Worm (Caenorhabditis elegans) whole organism, young adult: ENCODE results near the gene tnt-3.

ENCODE experiments used
- B0019.2 ChIP-seq: fragments of 200-800 bp; sonication (Bioruptor generic); conservative IDR thresholded peaks from 2 replicates; pipeline ENCODE4 v1.3.6; 2022; ENCODE audit warnings: missing genetic modification reagents, missing genetic modification characterization, missing compliant biosample characterization
- B0261.1 ChIP-seq: sonication (generic microtip); optimal IDR thresholded peaks from 2 replicates; lab custom pipeline; 2016; ENCODE audit warnings: mild to moderate bottlenecking, missing genetic modification characterization, moderate library complexity, missing compliant biosample characterization
- C17E4.6 ChIP-seq: fragments of 200-800 bp; sonication (Bioruptor generic); IDR thresholded peaks from 2 replicates; pipeline ENCODE4 v1.3.6; 2022; ENCODE audit warnings: missing genetic modification reagents, missing genetic modification characterization, missing compliant biosample characterization
- F37B4.10 ChIP-seq: fragments of 200-800 bp; sonication (Bioruptor generic); IDR thresholded peaks from 2 replicates; pipeline ENCODE4 v1.3.6; 2022; ENCODE audit warnings: missing genetic modification characterization, missing compliant biosample characterization
- F49E8.2 ChIP-seq: sonication (generic microtip); optimal IDR thresholded peaks from 3 replicates; lab custom pipeline; 2017; ENCODE audit warnings: missing genetic modification characterization, mild to moderate bottlenecking, missing compliant biosample characterization, antibody characterized with exemption, moderate library complexity; ENCODE audit not compliant: insufficient read depth
- F52B5.7 ChIP-seq: sonication (generic microtip); optimal IDR thresholded peaks from 2 replicates; lab custom pipeline; 2016; ENCODE audit warnings: mild to moderate bottlenecking, missing genetic modification characterization, missing compliant biosample characterization
- F55B11.4 ChIP-seq: sonication (generic microtip); optimal IDR thresholded peaks from 2 replicates; lab custom pipeline; 2016; ENCODE audit warnings: missing compliant biosample characterization, missing genetic modification characterization, borderline replicate concordance; ENCODE audit not compliant: insufficient read depth
- F57A8.1 ChIP-seq: fragments of 200-800 bp; sonication (Bioruptor generic); optimal IDR thresholded peaks from 2 replicates; lab custom pipeline; 2018; ENCODE audit warnings: mild to moderate bottlenecking, missing genetic modification characterization, moderate library complexity, missing compliant biosample characterization
- K11D2.4 ChIP-seq: fragments of 200-800 bp; sonication (Bioruptor generic); IDR thresholded peaks from 2 replicates; pipeline ENCODE4 v1.3.6; 2022; ENCODE audit warnings: missing genetic modification reagents, missing genetic modification characterization, missing compliant biosample characterization
- Y53F4B.3 ChIP-seq: fragments of 200-800 bp; sonication (Bioruptor generic); IDR thresholded peaks from 2 replicates; pipeline ENCODE4 v1.3.6; 2022; ENCODE audit warnings: missing genetic modification reagents, missing genetic modification characterization, missing compliant biosample characterization
- Y79H2A.3 ChIP-seq: fragments of 200-800 bp; sonication (Bioruptor generic); conservative IDR thresholded peaks from 2 replicates; pipeline ENCODE4 v1.3.6; 2022; ENCODE audit warnings: missing genetic modification reagents, missing genetic modification characterization, missing compliant biosample characterization
- Y95B8A.8 ChIP-seq: fragments of 200-800 bp; sonication (Bioruptor generic); IDR thresholded peaks from 2 replicates; pipeline ENCODE4 v1.3.6; 2022; ENCODE audit warnings: missing genetic modification reagents, missing genetic modification characterization, missing compliant biosample characterization
- ZK185.1 ChIP-seq: sonication (generic microtip); optimal IDR thresholded peaks from 2 replicates; lab custom pipeline; 2016; ENCODE audit warnings: mild to moderate bottlenecking, missing genetic modification characterization, missing compliant biosample characterization; ENCODE audit not compliant: poor library complexity, severe bottlenecking
- akir-1 ChIP-seq: fragments of 200-800 bp; sonication (Bioruptor generic); optimal IDR thresholded peaks from 2 replicates; lab custom pipeline; 2018; ENCODE audit warnings: mild to moderate bottlenecking, missing genetic modification characterization, moderate library complexity, missing compliant biosample characterization
- ama-1 ChIP-seq, 3 experiments: fragments of 150-350 bp in 1 of 3; sonication (generic microtip) in 2 of 3; optimal IDR thresholded peaks; 2 replicates each; lab custom pipeline; 2014 to 2018; ENCODE audit warnings: missing biosample characterization in 2 of 3, missing genetic modification characterization in 2 of 3, missing genetic modification reagents in 2 of 3
- aptf-3 ChIP-seq: fragments of 200-800 bp; sonication (Bioruptor generic); IDR thresholded peaks from 2 replicates; pipeline ENCODE4 v1.3.6; 2022; ENCODE audit warnings: missing genetic modification characterization, missing compliant biosample characterization
- atf-7 ChIP-seq: sonication (generic microtip); optimal IDR thresholded peaks from 2 replicates; lab custom pipeline; 2017; ENCODE audit warnings: mild to moderate bottlenecking, missing genetic modification characterization, missing compliant biosample characterization
- ccch-3 ChIP-seq: fragments of 200-800 bp; sonication (Bioruptor generic); optimal IDR thresholded peaks from 2 replicates; lab custom pipeline; 2018; ENCODE audit warnings: mild to moderate bottlenecking, missing genetic modification characterization, missing compliant biosample characterization
- ceh-58 ChIP-seq: fragments of 200-800 bp; sonication (Bioruptor generic); IDR thresholded peaks from 2 replicates; pipeline ENCODE4 v1.3.6; 2022; ENCODE audit warnings: missing genetic modification characterization, missing compliant biosample characterization
- ceh-79 ChIP-seq: sonication (generic microtip); optimal IDR thresholded peaks from 2 replicates; lab custom pipeline; 2017; ENCODE audit warnings: mild to moderate bottlenecking, missing genetic modification characterization, missing compliant biosample characterization
- egl-44 ChIP-seq: fragments of 200-800 bp; sonication (Bioruptor generic); IDR thresholded peaks from 2 replicates; pipeline ENCODE4 v1.3.6; 2022; ENCODE audit warnings: missing genetic modification reagents, missing genetic modification characterization, missing compliant biosample characterization
- him-1 ChIP-seq: sonication (generic microtip); optimal IDR thresholded peaks from 2 replicates; lab custom pipeline; 2016; ENCODE audit warnings: missing genotype, missing genetic modification reagents, missing genetic modification characterization, missing compliant biosample characterization
- hmg-20 ChIP-seq: fragments of 200-800 bp; sonication (Bioruptor generic); IDR thresholded peaks from 2 replicates; pipeline ENCODE4 v1.3.6; 2022; ENCODE audit warnings: missing genetic modification reagents, missing genetic modification characterization, missing compliant biosample characterization
- hrde-1 ChIP-seq: sonication (generic microtip); optimal IDR thresholded peaks from 2 replicates; lab custom pipeline; 2016; ENCODE audit warnings: missing genetic modification characterization, mild to moderate bottlenecking, missing compliant biosample characterization, moderate library complexity, missing genotype, missing genetic modification reagents, borderline replicate concordance
- lin-26 ChIP-seq: fragments of 200-800 bp; sonication (Bioruptor generic); IDR thresholded peaks from 2 replicates; pipeline ENCODE4 v1.3.6; 2022; ENCODE audit warnings: missing genetic modification reagents, missing genetic modification characterization, missing compliant biosample characterization
- lin-40 ChIP-seq: sonication (generic microtip); optimal IDR thresholded peaks from 2 replicates; lab custom pipeline; 2016; ENCODE audit warnings: missing genetic modification characterization, mild to moderate bottlenecking, missing compliant biosample characterization, missing genotype, missing genetic modification reagents
- lir-1 ChIP-seq: fragments of 200-800 bp; sonication (Bioruptor generic); conservative IDR thresholded peaks from 2 replicates; pipeline ENCODE4 v1.3.6; 2022; ENCODE audit warnings: missing genetic modification reagents, missing genetic modification characterization, missing compliant biosample characterization
- lsl-1 ChIP-seq: fragments of 200-800 bp; sonication (Bioruptor generic); optimal IDR thresholded peaks from 2 replicates; lab custom pipeline; 2018; ENCODE audit warnings: mild to moderate bottlenecking, missing genetic modification characterization, moderate library complexity, missing compliant biosample characterization
- madf-10 ChIP-seq: sonication (generic microtip); optimal IDR thresholded peaks from 2 replicates; lab custom pipeline; 2016; ENCODE audit warnings: mild to moderate bottlenecking, missing genetic modification characterization, missing compliant biosample characterization
- mes-4 ChIP-seq: sonication (generic microtip); optimal IDR thresholded peaks from 2 replicates; lab custom pipeline; 2016; ENCODE audit warnings: missing genotype, missing genetic modification characterization, missing compliant biosample characterization
- nfya-1 ChIP-seq: sonication (generic microtip); optimal IDR thresholded peaks from 2 replicates; lab custom pipeline; 2017; ENCODE audit warnings: antibody characterized with exemption, missing compliant biosample characterization, missing genetic modification characterization, borderline replicate concordance; ENCODE audit not compliant: insufficient read depth
- nfya-2 ChIP-seq: fragments of 200-800 bp; sonication (Bioruptor generic); IDR thresholded peaks from 2 replicates; pipeline ENCODE4 v1.3.6; 2022; ENCODE audit warnings: missing genetic modification reagents, missing genetic modification characterization, missing compliant biosample characterization
- nfyb-1 ChIP-seq: fragments of 200-800 bp; sonication (Bioruptor generic); IDR thresholded peaks from 2 replicates; pipeline ENCODE4 v1.3.6; 2022; ENCODE audit warnings: missing genetic modification reagents, missing genetic modification characterization, missing compliant biosample characterization
- nhr-80 ChIP-seq: sonication (generic microtip); optimal IDR thresholded peaks from 2 replicates; lab custom pipeline; 2016; ENCODE audit warnings: missing genetic modification characterization, missing compliant biosample characterization
- rcor-1 ChIP-seq: fragments of 200-800 bp; sonication (Bioruptor generic); IDR thresholded peaks from 2 replicates; pipeline ENCODE4 v1.3.6; 2022; ENCODE audit warnings: missing genetic modification reagents, missing genetic modification characterization, missing compliant biosample characterization
- snpc-1.3 ChIP-seq: sonication (generic microtip); optimal IDR thresholded peaks from 2 replicates; lab custom pipeline; 2017; ENCODE audit warnings: missing genetic modification characterization, mild to moderate bottlenecking, missing compliant biosample characterization, antibody characterized with exemption, moderate library complexity, missing genotype, missing genetic modification reagents; ENCODE audit not compliant: insufficient read depth
- tbp1 ChIP-seq: fragments of 200-800 bp; sonication (Bioruptor generic); optimal IDR thresholded peaks from 2 replicates; lab custom pipeline; 2018; ENCODE audit warnings: mild to moderate bottlenecking, missing genetic modification characterization, missing compliant biosample characterization
- unc-130 ChIP-seq: sonication (generic microtip); optimal IDR thresholded peaks from 2 replicates; lab custom pipeline; 2016; ENCODE audit warnings: missing genetic modification reagents, missing genetic modification characterization, missing compliant biosample characterization
- xnd-1 ChIP-seq: sonication (generic microtip); optimal IDR thresholded peaks from 2 replicates; lab custom pipeline; 2016; ENCODE audit warnings: missing genotype, missing genetic modification reagents, missing genetic modification characterization, missing compliant biosample characterization
- zfh-2 ChIP-seq: fragments of 200-800 bp; sonication (Bioruptor generic); conservative IDR thresholded peaks from 2 replicates; pipeline ENCODE4 v1.3.6; 2022; ENCODE audit warnings: missing genetic modification reagents, missing genetic modification characterization, missing compliant biosample characterization
- ztf-26 ChIP-seq: sonication (generic microtip); optimal IDR thresholded peaks from 2 replicates; lab custom pipeline; 2017; ENCODE audit warnings: missing genetic modification characterization, missing compliant biosample characterization
- ztf-28 ChIP-seq: fragments of 200-800 bp; sonication (Bioruptor generic); IDR thresholded peaks from 2 replicates; pipeline ENCODE4 v1.3.6; 2022; ENCODE audit warnings: missing genetic modification reagents, missing genetic modification characterization, missing compliant biosample characterization

The tnt-3 gene

ce11 chrX:7942675-7943074 is 2.2 kb downstream of the tnt-3 start (continued):
- no peak for TF ChIP-seq hmg-20 (GFP tag; lab: Robert Waterston, UW)
- no peak for TF ChIP-seq lin-40
- TF ChIP-seq rcor-1 (GFP tag; lab: Robert Waterston, UW), result no peak
- TF ChIP-seq, all 124 proteins: peak for 0

- TF ChIP-seq ccch-3 (no peak), akir-1 (GFP tag; lab: Kevin White, UChicago) (no peak), ceh-58 (GFP tag; lab: Robert Waterston, UW) (no peak), mes-4 (tag; lab: Kevin White, UChicago) (no peak), lsl-1 (no peak), egl-44 (GFP tag; lab: Robert Waterston, UW) (no peak), zfh-2 (GFP tag; lab: Robert Waterston, UW) (no peak), nfyb-1 (GFP tag; lab: Robert Waterston, UW) (no peak), snpc-1.3 (tag; lab: Kevin White, UChicago) (no peak), Y95B8A.8 (GFP tag; lab: Robert Waterston, UW) (no peak), nfya-2 (GFP tag; lab: Robert Waterston, UW) (no peak), ztf-28 (GFP tag; lab: Robert Waterston, UW) (no peak), nfya-1 (tag; lab: Kevin White, UChicago) (no peak), lin-26 (GFP tag; lab: Robert Waterston, UW) (no peak), hrde-1 (no peak), rcor-1 (GFP tag; lab: Robert Waterston, UW) (no peak), unc-130 (no peak)
Measured at ce11 chrX:7932453-7932852, 12.4 kb downstream of the tnt-3 start.

ce11 chrX:7930450-7930849 is 14.4 kb downstream of the tnt-3 start, which contains the start of gene zig-3:
TSS of gene zig-3 (plus strand) at chrX:7930750.
- TF ChIP-seq atf-7 (tag; lab: Kevin White, UChicago), result no peak
- TF ChIP-seq ama-1 (optimal IDR thresholded peaks at IDR 0.05; lab: Kevin White, UChicago), result no peak
- TF ChIP-seq ama-1 (GFP tag; optimal IDR thresholded peaks at IDR 0.05; lab: Kevin White, UChicago), result no peak
- no peak for TF ChIP-seq F57A8.1
- no peak for TF ChIP-seq B0019.2 (GFP tag; lab: Robert Waterston, UW)
- no peak for TF ChIP-seq lir-1 (GFP tag; lab: Robert Waterston, UW)
- no peak for TF ChIP-seq K11D2.4
- TF ChIP-seq F52B5.7 (tag; lab: Kevin White, UChicago), result no peak
- no peak for TF ChIP-seq tbp1 (GFP tag; lab: Kevin White, UChicago)
- TF ChIP-seq F37B4.10 (GFP tag; lab: Robert Waterston, UW), result no peak
- no peak for TF ChIP-seq Y95B8A.8 (GFP tag; lab: Robert Waterston, UW)
- TF ChIP-seq ztf-26, result no peak
- TF ChIP-seq B0261.1 (tag; lab: Kevin White, UChicago), result no peak

- TF ChIP-seq nhr-80 (tag; lab: Kevin White, UChicago) (no peak), ceh-79 (tag; lab: Kevin White, UChicago) (no peak), him-1 (tag; lab: Kevin White, UChicago) (no peak), B0261.1 (tag; lab: Kevin White, UChicago) (no peak), lir-1 (GFP tag; lab: Robert Waterston, UW) (no peak), madf-10 (tag; lab: Kevin White, UChicago) (no peak), aptf-3 (GFP tag; lab: Robert Waterston, UW) (no peak), C17E4.6 (no peak), F55B11.4 (tag; lab: Kevin White, UChicago) (no peak), Y53F4B.3 (GFP tag; lab: Robert Waterston, UW) (no peak), F49E8.2 (tag; lab: Kevin White, UChicago) (no peak), xnd-1 (tag; lab: Kevin White, UChicago) (no peak), mes-4 (tag; lab: Kevin White, UChicago) (no peak), ZK185.1 (no peak), Y95B8A.8 (GFP tag; lab: Robert Waterston, UW) (no peak), Y79H2A.3 (GFP tag; lab: Robert Waterston, UW) (no peak)
Measured at ce11 chrX:7925134-7925533, 19.8 kb downstream of the tnt-3 start, which contains the start of gene zig-4. TSS of gene zig-4 (plus strand) at chrX:7925434.
